Worm (Caenorhabditis elegans) whole organism, L4/young adult: ENCODE data around the gene T27A8.7.

Source experiments
- W03F9.2 ChIP-seq: fragments of 150-350 bp; optimal IDR thresholded peaks from 2 replicates; lab custom pipeline; 2014; ENCODE audit warnings: missing biosample characterization, missing genetic modification characterization
- dao-5 ChIP-seq: sonication (generic microtip); optimal IDR thresholded peaks from 2 replicates; lab custom pipeline; 2016; ENCODE audit warnings: missing genotype, missing genetic modification characterization, moderate library complexity, missing compliant biosample characterization

- no peak for TF ChIP-seq dao-5 (tag; lab: Kevin White, UChicago)
- no peak for TF ChIP-seq W03F9.2 (tag; lab: Kevin White, UChicago)
Measured at ce11 chrX:16046379-16046778, 9.0 kb upstream of the T27A8.7 start.
